Fruit fly (Drosophila melanogaster): Measurements from ENCODE around the gene JhI-21.

The JhI-21 gene

dm6 chr2L:12004211-12004979, 51.4 kb downstream of the JhI-21 start (continued):
- TF ChIP-seq HmgZ (tag; optimal IDR thresholded peaks at IDR 0.05) (peak; percentile 56), pnt (GFP tag; optimal IDR thresholded peaks at IDR 0.05) (peak; percentile 32), ERR (GFP tag; optimal IDR thresholded peaks at IDR 0.05) (peak; percentile 32), CG31388 (GFP tag; optimal IDR thresholded peaks at IDR 0.05) (no peak), CG16863 (GFP tag; optimal IDR thresholded peaks at IDR 0.05) (peak; percentile 63), ftz-f1 (GFP tag; optimal IDR thresholded peaks at IDR 0.05) (peak; percentile 97), CG7987 (GFP tag; optimal IDR thresholded peaks at IDR 0.05) (peak; percentile 62), Atf-2 (GFP tag; optimal IDR thresholded peaks at IDR 0.05) (peak; percentile 5), gce (GFP tag; IDR thresholded peaks at IDR 0.05) (no peak), Oli (tag; optimal IDR thresholded peaks at IDR 0.05) (no peak), NC2α (GFP tag; optimal IDR thresholded peaks at IDR 0.05) (peak; percentile 72), Sox102F (GFP tag; optimal IDR thresholded peaks at IDR 0.05) (peak; percentile 68), mam (GFP tag; optimal IDR thresholded peaks at IDR 0.05) (peak; percentile 30), sens (GFP tag) (peak; percentile 95), btn (GFP tag; optimal IDR thresholded peaks at IDR 0.05) (peak; percentile 12), CG3281 (GFP tag; optimal IDR thresholded peaks at IDR 0.05) (peak; percentile 68), vnd (GFP tag; IDR thresholded peaks at IDR 0.05; ENCODE audit: partially characterized antibody) (no peak), CG7839 (tag; optimal IDR thresholded peaks at IDR 0.05) (peak; percentile 22), cwo (GFP tag; optimal IDR thresholded peaks at IDR 0.05) (peak; percentile 47), NC2β (GFP tag; optimal IDR thresholded peaks at IDR 0.05) (peak; percentile 70), CG11723 (GFP tag; optimal IDR thresholded peaks at IDR 0.05) (peak; percentile 78), D (optimal IDR thresholded peaks at IDR 0.05) (no peak), D (GFP tag; optimal IDR thresholded peaks at IDR 0.05) (peak; percentile 75), kni (GFP tag; optimal IDR thresholded peaks at IDR 0.05) (peak; percentile 88), Bteb2 (GFP tag; optimal IDR thresholded peaks at IDR 0.05) (no peak), bsh (GFP tag; optimal IDR thresholded peaks at IDR 0.05) (peak in 1 of 2 experiments; percentile 80), CG13424 (tag; optimal IDR thresholded peaks at IDR 0.05) (peak; percentile 76), onecut (GFP tag; IDR thresholded peaks at IDR 0.05) (peak; percentile 44), CG10959 (GFP tag; IDR thresholded peaks at IDR 0.05) (no peak), bab2 (GFP tag; optimal IDR thresholded peaks at IDR 0.05) (peak; percentile 56), CG4707 (GFP tag; optimal IDR thresholded peaks at IDR 0.05) (peak; percentile 88), chif (GFP tag; optimal IDR thresholded peaks at IDR 0.05) (peak; percentile 27 to 42), CG18262 (tag; optimal IDR thresholded peaks at IDR 0.05) (peak; percentile 63), CG10979 (tag; optimal IDR thresholded peaks at IDR 0.05) (peak; percentile 24), CG8359 (GFP tag; optimal IDR thresholded peaks at IDR 0.05; ENCODE audit: borderline replicate concordance) (peak; percentile 40), Dip3 (GFP tag; optimal IDR thresholded peaks at IDR 0.05) (peak; percentile 37), CHES-1-like (GFP tag; optimal IDR thresholded peaks at IDR 0.05) (peak; percentile 77), CG1602 (GFP tag; optimal IDR thresholded peaks at IDR 0.05) (peak; percentile 8), BEAF-32 (GFP tag; optimal IDR thresholded peaks at IDR 0.05) (peak; percentile 58), CG11398 (GFP tag; optimal IDR thresholded peaks at IDR 0.05) (peak; percentile 86), dmrt11E (tag; optimal IDR thresholded peaks at IDR 0.05) (peak; percentile 70), gsb-n (tag; optimal IDR thresholded peaks at IDR 0.05) (peak; percentile 66), CG6854 (GFP tag; optimal IDR thresholded peaks at IDR 0.05) (peak; percentile 77), CG10274 (GFP tag; optimal IDR thresholded peaks at IDR 0.05) (peak; percentile 52), CG6254 (GFP tag; optimal IDR thresholded peaks at IDR 0.05) (peak; percentile 58), tin (GFP tag; optimal IDR thresholded peaks at IDR 0.05) (peak; percentile 25), fd64A (GFP tag; optimal IDR thresholded peaks at IDR 0.05) (peak; percentile 89), Meics (GFP tag; optimal IDR thresholded peaks at IDR 0.05) (peak; percentile 60), CG12236 (GFP tag; optimal IDR thresholded peaks at IDR 0.05) (peak; percentile 73)
